Worm (Caenorhabditis elegans) whole organism, early embryonic: ENCODE measurements around the gene F07H5.10.

Experiments
- F13C5.2 ChIP-seq: sonication (generic microtip); optimal IDR thresholded peaks from 2 replicates; lab custom pipeline; 2017; ENCODE audit warnings: mild to moderate bottlenecking, missing genetic modification characterization, inconsistent platforms, missing compliant biosample characterization
- aly-1 ChIP-seq: sonication (generic microtip); optimal IDR thresholded peaks from 2 replicates; lab custom pipeline; 2016; ENCODE audit warnings: missing genetic modification characterization, missing compliant biosample characterization
- ama-1 ChIP-seq: fragments of 150-350 bp; optimal IDR thresholded peaks from 2 replicates; lab custom pipeline; 2014
- ceh-36 ChIP-seq: sonication (generic microtip); optimal IDR thresholded peaks from 2 replicates; lab custom pipeline; 2016; ENCODE audit warnings: missing genetic modification characterization, inconsistent platforms, missing compliant biosample characterization
- ets-7 ChIP-seq: sonication (generic microtip); optimal IDR thresholded peaks from 2 replicates; lab custom pipeline; 2016; ENCODE audit warnings: missing genotype, missing genetic modification characterization, missing compliant biosample characterization
- pes-1 ChIP-seq: fragments of 200-800 bp; sonication (Bioruptor generic); IDR thresholded peaks from 2 replicates; pipeline ENCODE4 v1.3.6; 2022; ENCODE audit warnings: missing genetic modification reagents, missing genetic modification characterization, missing compliant biosample characterization
- scrt-1 ChIP-seq: fragments of 200-800 bp; sonication (Bioruptor generic); IDR thresholded peaks from 2 replicates; pipeline ENCODE4 v1.3.6; 2022; ENCODE audit warnings: missing genetic modification characterization, missing compliant biosample characterization
- tbx-11 ChIP-seq: fragments of 200-800 bp; sonication (Bioruptor generic); IDR thresholded peaks from 2 replicates; pipeline ENCODE4 v1.3.6; 2022; ENCODE audit warnings: missing genetic modification characterization, missing compliant biosample characterization
- tbx-37 ChIP-seq: fragments of 200-800 bp; sonication (Bioruptor generic); conservative IDR thresholded peaks from 2 replicates; pipeline ENCODE4 v1.3.6; 2022; ENCODE audit warnings: missing genetic modification reagents, missing genetic modification characterization, missing compliant biosample characterization

ce11 chrII:8853238-8853637, 44.9 kb upstream of the F07H5.10 start:
- TF ChIP-seq scrt-1 (GFP tag; lab: Robert Waterston, UW): no peak
- no peak for TF ChIP-seq aly-1 (tag; lab: Kevin White, UChicago)
- no peak for TF ChIP-seq ama-1 (lab: Kevin White, UChicago)
- TF ChIP-seq tbx-37 (GFP tag; lab: Robert Waterston, UW): no peak
- TF ChIP-seq ets-7 (tag; lab: Kevin White, UChicago): no peak
- no peak for TF ChIP-seq pes-1
- TF ChIP-seq F13C5.2: no peak
- no peak for TF ChIP-seq tbx-11 (GFP tag; lab: Robert Waterston, UW)
- TF ChIP-seq ceh-36: no peak
